Fruit fly (Drosophila melanogaster): ENCODE measurements around the gene CG12115.

dm6 chrX:9216572-9216971 lies 26.2 kb upstream of the CG12115 start, which contains the start of gene CG15369:
- TF ChIP-seq CG8478 (optimal IDR thresholded peaks at IDR 0.05) (no peak), CTCF (optimal IDR thresholded peaks at IDR 0.05) (no peak)
